Fruit fly (Drosophila melanogaster) whole organism: ENCODE measurements around the gene Moca-cyp.

Source experiments
- Dll ChIP-seq: fragments of >200 bp; optimal IDR thresholded peaks from 2 replicates; lab custom pipeline; 2017
- psq ChIP-seq: fragments of >200 bp; optimal IDR thresholded peaks from 2 replicates; lab custom pipeline; 2017

- TF ChIP-seq Dll (lab: Kevin White, UChicago): no peak
- no peak for TF ChIP-seq psq (lab: Kevin White, UChicago)
Measured at dm6 chr3R:28327709-28328467, 12.2 kb upstream of the Moca-cyp start.
